Worm (Caenorhabditis elegans): Measurements from ENCODE around the gene F15E6.3.

The F15E6.3 gene

DNA sequence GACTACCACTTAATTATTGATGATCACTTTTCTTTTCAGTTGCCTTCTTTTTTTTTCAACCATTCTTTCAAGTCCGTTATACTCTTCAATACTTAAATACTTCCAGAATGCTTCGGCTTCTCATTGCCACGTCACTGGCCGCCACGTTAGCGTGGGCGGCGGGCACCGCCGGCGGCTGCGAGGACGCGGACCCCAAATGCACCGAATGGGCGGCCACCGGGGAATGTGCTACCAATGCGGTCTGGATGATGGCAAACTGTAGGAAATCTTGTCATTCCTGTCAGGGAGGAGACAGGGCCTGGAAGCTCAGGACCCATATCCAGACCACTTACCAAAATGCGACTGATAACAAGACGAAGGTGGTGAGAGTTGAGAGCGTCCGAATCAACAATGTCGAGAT is 6.5 kb downstream of the F15E6.3 start, which contains the start of gene lgc-22:
TSS of gene lgc-22 (plus strand) at position 105 of the 400 bp plus-strand sequence.
- TF ChIP-seq crh-2 (tag; optimal IDR thresholded peaks at IDR 0.05) (no peak), nhr-21 (tag; optimal IDR thresholded peaks at IDR 0.05) (no peak), unc-62 (GFP tag; optimal IDR thresholded peaks at IDR 0.05) (no peak), nhr-6 (tag; optimal IDR thresholded peaks at IDR 0.05) (no peak), nhr-23 (tag; optimal IDR thresholded peaks at IDR 0.05) (no peak), mab-5 (tag; optimal IDR thresholded peaks at IDR 0.05) (no peak), nhr-10 (tag; optimal IDR thresholded peaks at IDR 0.05) (no peak), mbf-1 (tag; optimal IDR thresholded peaks at IDR 0.05) (no peak), elt-3 (tag; optimal IDR thresholded peaks at IDR 0.05) (no peak), egl-27 (tag; optimal IDR thresholded peaks at IDR 0.05) (no peak), fos-1 (tag; optimal IDR thresholded peaks at IDR 0.05) (no peak), zag-1 (tag; optimal IDR thresholded peaks at IDR 0.05) (no peak), ztf-1 (GFP tag; conservative IDR thresholded peaks at IDR 0.05) (no peak), lin-39 (tag; optimal IDR thresholded peaks at IDR 0.05) (no peak), dmd-4 (tag; optimal IDR thresholded peaks at IDR 0.05) (no peak), elt-1 (tag; optimal IDR thresholded peaks at IDR 0.05) (no peak), nhr-11 (tag; optimal IDR thresholded peaks at IDR 0.05) (no peak)

DNA sequence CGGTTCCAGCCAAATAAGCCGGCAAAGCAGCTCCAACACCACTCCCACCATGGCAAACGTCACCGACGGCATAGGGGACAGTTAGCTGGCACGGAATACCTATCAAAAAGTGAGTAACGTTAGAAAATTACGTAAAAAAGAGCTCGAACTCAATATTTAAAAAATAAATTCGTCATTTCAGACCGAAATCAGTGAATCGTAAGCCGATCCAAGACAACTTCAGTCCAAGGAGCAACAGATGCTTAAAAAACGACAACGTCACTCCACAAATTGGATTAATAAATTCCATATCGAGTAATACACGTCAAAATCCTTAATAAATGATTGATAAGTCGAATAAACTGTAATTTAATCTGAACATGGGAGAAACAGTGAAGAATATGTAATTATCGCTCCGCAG is 11.6 kb downstream of the F15E6.3 start:
- TF ChIP-seq zag-1 (tag; optimal IDR thresholded peaks at IDR 0.05): no peak
- no peak for TF ChIP-seq elt-1 (tag; optimal IDR thresholded peaks at IDR 0.05)

DNA sequence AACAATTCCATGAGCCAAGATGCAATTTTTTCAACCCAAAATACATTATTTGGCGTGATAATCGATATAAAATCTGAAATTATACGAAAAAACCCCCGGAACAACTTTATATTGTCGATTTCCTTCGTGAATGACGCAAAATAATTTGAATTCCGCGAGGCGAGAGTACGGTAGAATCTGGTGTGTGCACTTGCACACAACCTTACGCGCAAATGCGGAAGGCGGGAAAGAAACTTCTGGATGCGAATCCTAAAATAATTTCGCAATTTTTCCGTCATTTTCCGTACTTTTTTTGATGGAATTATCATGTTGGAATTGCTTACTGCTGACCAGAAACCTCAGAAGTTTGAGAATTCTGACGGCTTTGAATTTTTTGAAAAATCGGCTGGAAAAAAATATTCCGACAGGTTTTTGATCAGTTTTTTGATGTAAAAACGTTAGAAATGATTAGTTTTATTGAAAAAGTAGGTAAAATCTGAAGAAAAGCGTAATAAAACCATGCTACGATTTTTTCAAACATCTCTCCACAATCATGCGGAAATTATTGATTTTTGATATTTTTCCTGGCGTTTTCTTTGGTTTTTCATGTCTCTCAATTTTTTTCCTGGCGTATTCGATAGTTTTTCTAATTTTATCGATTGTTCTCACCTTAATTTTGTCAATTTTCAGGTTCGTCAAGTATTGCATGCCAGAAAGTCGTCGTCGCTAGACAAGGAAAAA is 12.7 kb downstream of the F15E6.3 start, which contains the start of gene set-9:
TSS of gene set-9 (plus strand) at position 670 of the 720 bp plus-strand sequence.
- TF ChIP-seq elt-3 (tag; optimal IDR thresholded peaks at IDR 0.05) (no peak), fos-1 (tag; optimal IDR thresholded peaks at IDR 0.05) (no peak), nhr-12 (tag; optimal IDR thresholded peaks at IDR 0.05) (no peak), blmp-1 (tag; optimal IDR thresholded peaks at IDR 0.05; ENCODE audit: insufficient read depth) (no peak), zag-1 (tag; optimal IDR thresholded peaks at IDR 0.05) (no peak), sma-9 (GFP tag; optimal IDR thresholded peaks at IDR 0.05) (no peak), sma-9 (tag; optimal IDR thresholded peaks at IDR 0.05) (no peak), unc-62 (GFP tag; optimal IDR thresholded peaks at IDR 0.05) (no peak), nhr-77 (tag; optimal IDR thresholded peaks at IDR 0.05) (no peak)

DNA sequence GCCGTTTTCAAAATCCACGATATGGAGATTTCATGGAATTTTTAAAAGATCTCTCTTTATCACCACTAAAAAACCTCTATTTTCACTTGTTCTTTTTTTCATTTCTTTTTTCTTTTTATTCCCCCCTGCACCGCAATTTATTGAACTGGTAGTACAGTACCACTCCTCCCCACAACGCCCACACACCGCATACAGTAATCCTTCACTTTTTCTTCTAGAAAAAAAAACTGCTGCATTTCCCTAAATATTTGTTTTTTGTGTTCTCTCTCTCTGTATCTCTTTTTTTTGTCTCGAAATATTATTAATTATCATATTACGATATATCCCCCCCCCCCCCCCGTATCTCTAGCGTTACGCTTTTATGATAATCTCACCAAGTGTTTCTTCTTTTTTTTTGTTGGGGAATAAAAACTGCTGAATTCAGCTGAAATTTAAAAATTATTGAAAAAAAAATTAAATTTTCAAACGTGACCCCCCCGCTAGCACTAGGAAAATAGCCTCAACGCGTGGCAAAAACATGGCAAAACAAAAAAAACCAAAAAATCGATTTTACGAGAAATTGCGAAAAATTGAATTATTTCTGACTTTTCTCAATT is 22.2 kb downstream of the F15E6.3 start, which contains the start of gene Y24D9B.1:
TSS of gene Y24D9B.1 (plus strand) at position 546 of the 596 bp plus-strand sequence.
- no peak for TF ChIP-seq lsy-2 (tag; optimal IDR thresholded peaks at IDR 0.05)
- no peak for TF ChIP-seq nhr-237 (tag; optimal IDR thresholded peaks at IDR 0.05)
- TF ChIP-seq ztf-4 (tag; optimal IDR thresholded peaks at IDR 0.05): no peak
- TF ChIP-seq peb-1 (tag; optimal IDR thresholded peaks at IDR 0.05): no peak
- TF ChIP-seq blmp-1 (tag; optimal IDR thresholded peaks at IDR 0.05; ENCODE audit: insufficient read depth): no peak
- no peak for TF ChIP-seq nhr-11 (tag; optimal IDR thresholded peaks at IDR 0.05)
- no peak for TF ChIP-seq ztf-11 (tag; optimal IDR thresholded peaks at IDR 0.05)
- no peak for TF ChIP-seq mdl-1 (tag; optimal IDR thresholded peaks at IDR 0.05)
- TF ChIP-seq snpc-4 (tag; optimal IDR thresholded peaks at IDR 0.05): no peak
- TF ChIP-seq nhr-10 (tag; optimal IDR thresholded peaks at IDR 0.05): no peak
- TF ChIP-seq skn-1 (tag; optimal IDR thresholded peaks at IDR 0.05): no peak
- no peak for TF ChIP-seq zag-1 (tag; optimal IDR thresholded peaks at IDR 0.05)
- no peak for TF ChIP-seq aly-2 (tag; optimal IDR thresholded peaks at IDR 0.05)
- no peak for TF ChIP-seq Y55F3AM.14 (GFP tag; optimal IDR thresholded peaks at IDR 0.05)
- TF ChIP-seq dmd-4 (tag; optimal IDR thresholded peaks at IDR 0.05): no peak

DNA sequence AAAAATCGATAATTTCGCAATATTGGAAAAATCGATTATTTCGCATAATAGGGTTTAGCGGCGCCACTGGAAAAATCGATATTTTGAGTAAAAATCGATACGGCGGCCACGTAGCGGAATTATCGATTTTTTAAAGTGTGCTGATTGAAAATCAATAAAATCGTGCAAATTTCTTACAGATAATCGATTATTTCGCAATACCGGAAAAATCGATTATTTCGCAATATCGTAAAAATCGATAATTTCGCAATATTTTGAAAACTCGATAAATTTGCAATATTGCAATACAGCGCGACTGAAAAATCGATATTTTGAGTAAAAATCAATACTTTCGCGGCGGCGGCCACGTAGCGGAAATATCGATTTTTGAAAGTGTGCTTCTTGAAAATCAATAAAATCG is 22.9 kb downstream of the F15E6.3 start:
- TF ChIP-seq crh-2 (tag; optimal IDR thresholded peaks at IDR 0.05) (no peak), elt-1 (tag; optimal IDR thresholded peaks at IDR 0.05) (no peak), lin-13 (GFP tag; optimal IDR thresholded peaks at IDR 0.05) (no peak), sma-3 (GFP tag; optimal IDR thresholded peaks at IDR 0.05) (no peak), nhr-23 (tag; optimal IDR thresholded peaks at IDR 0.05) (no peak), unc-62 (GFP tag; optimal IDR thresholded peaks at IDR 0.05) (no peak), nhr-11 (tag; optimal IDR thresholded peaks at IDR 0.05) (no peak), elt-3 (tag; optimal IDR thresholded peaks at IDR 0.05) (no peak), skn-1 (tag; optimal IDR thresholded peaks at IDR 0.05) (no peak)

All from whole organism, L2 larva.